Worm (Caenorhabditis elegans): ENCODE results near the gene sinh-1.

sinh-1 gene

DNA sequence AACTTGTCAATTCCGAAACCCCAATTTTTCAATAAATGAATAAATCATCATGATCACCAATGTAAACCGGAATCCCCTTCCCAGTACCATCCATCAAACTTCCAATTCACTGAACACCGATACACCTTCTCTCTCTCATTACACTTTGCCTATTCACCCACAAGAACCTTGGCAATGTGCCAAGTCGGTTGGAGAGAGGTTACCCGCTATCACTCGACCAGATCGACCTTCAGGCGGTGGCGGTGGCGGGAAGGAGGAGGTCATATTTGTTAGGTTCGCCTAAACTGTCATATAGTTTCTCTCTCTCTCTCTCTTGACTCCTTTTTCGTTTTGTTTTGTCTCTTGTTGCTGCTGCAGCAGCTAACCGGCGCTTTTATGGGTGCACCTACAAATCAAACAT lies 34.5 kb downstream of the sinh-1 start:
- TF ChIP-seq tbx-8 (GFP tag; optimal IDR thresholded peaks at IDR 0.05) (no peak), ceh-39 (tag; optimal IDR thresholded peaks at IDR 0.05) (no peak), bed-3 (GFP tag; optimal IDR thresholded peaks at IDR 0.05) (no peak), nhr-2 (tag; optimal IDR thresholded peaks at IDR 0.05) (peak; percentile 73), ceh-83 (GFP tag; optimal IDR thresholded peaks at IDR 0.05) (no peak), sem-2 (GFP tag; optimal IDR thresholded peaks at IDR 0.05) (no peak), ces-1 (GFP tag; optimal IDR thresholded peaks at IDR 0.05) (no peak), elt-1 (tag; optimal IDR thresholded peaks at IDR 0.05; ENCODE audit: borderline replicate concordance, insufficient read depth) (peak; percentile 46), cnd-1 (tag; optimal IDR thresholded peaks at IDR 0.05) (no peak), M03D4.4 (tag; optimal IDR thresholded peaks at IDR 0.05) (no peak), mab-5 (tag; optimal IDR thresholded peaks at IDR 0.05) (no peak), unc-39 (tag; optimal IDR thresholded peaks at IDR 0.05) (no peak), mls-2 (tag; optimal IDR thresholded peaks at IDR 0.05) (no peak), flh-1 (GFP tag; optimal IDR thresholded peaks at IDR 0.05) (no peak), zip-8 (tag; optimal IDR thresholded peaks at IDR 0.05) (no peak), hlh-1 (tag; optimal IDR thresholded peaks at IDR 0.05) (no peak), nhr-237 (tag; optimal IDR thresholded peaks at IDR 0.05) (no peak), unc-62 (GFP tag; optimal IDR thresholded peaks at IDR 0.05) (peak; percentile 61), sptf-1 (tag; optimal IDR thresholded peaks at IDR 0.05) (no peak), lin-13 (tag; optimal IDR thresholded peaks at IDR 0.05) (no peak), ham-2 (GFP tag; optimal IDR thresholded peaks at IDR 0.05) (peak; percentile 45)

DNA sequence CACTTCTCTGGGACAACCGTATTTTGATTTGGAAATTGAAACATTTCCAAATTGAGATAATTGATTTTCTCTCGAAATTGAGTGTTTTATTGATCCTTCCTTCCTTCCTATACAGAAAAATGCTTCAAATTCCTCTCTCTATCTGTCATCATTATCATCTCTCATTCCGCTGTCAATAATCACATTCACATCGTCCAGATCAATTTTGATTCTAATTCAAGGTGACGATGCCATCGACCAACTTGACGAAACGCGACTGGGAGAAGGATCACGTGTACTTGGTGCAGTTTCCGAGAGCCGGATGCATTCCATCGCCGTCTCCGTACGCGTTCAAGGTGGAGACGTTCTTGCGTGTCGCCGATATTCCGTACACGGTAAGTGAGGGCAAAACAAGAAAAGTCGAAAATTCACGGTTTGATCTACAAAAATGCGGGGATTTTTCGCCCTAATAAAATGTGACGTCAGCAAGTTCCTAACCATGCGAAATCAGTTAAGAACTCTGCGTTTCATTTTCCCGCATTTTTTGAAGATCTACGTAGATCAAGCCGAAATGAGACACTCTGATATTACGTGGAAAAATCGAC lies 36.0 kb downstream of the sinh-1 start, which contains the start of gene faxc-1:
faxc-1 (plus strand) TSS at position 222 of the 584 bp plus-strand sequence.
- peak; percentile 48 for TF ChIP-seq unc-62 (GFP tag; optimal IDR thresholded peaks at IDR 0.05)
- TF ChIP-seq elt-1 (tag; optimal IDR thresholded peaks at IDR 0.05; ENCODE audit: borderline replicate concordance, insufficient read depth), result no peak

- TF ChIP-seq mls-2 (tag; optimal IDR thresholded peaks at IDR 0.05) (no peak), zip-8 (tag; optimal IDR thresholded peaks at IDR 0.05) (no peak), blmp-1 (tag; optimal IDR thresholded peaks at IDR 0.05) (no peak), nhr-12 (tag; optimal IDR thresholded peaks at IDR 0.05) (no peak), nhr-2 (tag; optimal IDR thresholded peaks at IDR 0.05) (no peak), unc-120 (tag; optimal IDR thresholded peaks at IDR 0.05; ENCODE audit: poor library complexity, severe bottlenecking) (no peak), flh-1 (GFP tag; optimal IDR thresholded peaks at IDR 0.05) (no peak), lin-13 (tag; optimal IDR thresholded peaks at IDR 0.05) (no peak), ces-1 (GFP tag; optimal IDR thresholded peaks at IDR 0.05) (no peak), ceh-43 (GFP tag; optimal IDR thresholded peaks at IDR 0.05) (no peak), drap-1 (GFP tag; optimal IDR thresholded peaks at IDR 0.05) (no peak), ham-2 (GFP tag; optimal IDR thresholded peaks at IDR 0.05) (no peak)
Observed at ce11 chrII:12264847-12265246, 36.7 kb downstream of the sinh-1 start.

- no peak for TF ChIP-seq nhr-2 (tag; optimal IDR thresholded peaks at IDR 0.05)
- TF ChIP-seq ceh-39 (tag; optimal IDR thresholded peaks at IDR 0.05), result no peak
- TF ChIP-seq nhr-76 (tag; optimal IDR thresholded peaks at IDR 0.05), result no peak
- no peak for TF ChIP-seq drap-1 (GFP tag; optimal IDR thresholded peaks at IDR 0.05)
- TF ChIP-seq bed-3 (GFP tag; optimal IDR thresholded peaks at IDR 0.05), result no peak
Observed at ce11 chrII:12266145-12266544, 38.0 kb downstream of the sinh-1 start, which contains the start of gene tric-1B.1. TSS of gene tric-1B.1 (minus strand) at chrII:12266245.

- TF ChIP-seq mls-2 (tag; optimal IDR thresholded peaks at IDR 0.05), result no peak
- TF ChIP-seq nhr-2 (tag; optimal IDR thresholded peaks at IDR 0.05), result no peak
- TF ChIP-seq ceh-43 (GFP tag; optimal IDR thresholded peaks at IDR 0.05), result no peak
- no peak for TF ChIP-seq nhr-76 (tag; optimal IDR thresholded peaks at IDR 0.05)
- TF ChIP-seq cnd-1 (tag; optimal IDR thresholded peaks at IDR 0.05), result no peak
Observed at ce11 chrII:12266797-12267196, 38.7 kb downstream of the sinh-1 start.

DNA sequence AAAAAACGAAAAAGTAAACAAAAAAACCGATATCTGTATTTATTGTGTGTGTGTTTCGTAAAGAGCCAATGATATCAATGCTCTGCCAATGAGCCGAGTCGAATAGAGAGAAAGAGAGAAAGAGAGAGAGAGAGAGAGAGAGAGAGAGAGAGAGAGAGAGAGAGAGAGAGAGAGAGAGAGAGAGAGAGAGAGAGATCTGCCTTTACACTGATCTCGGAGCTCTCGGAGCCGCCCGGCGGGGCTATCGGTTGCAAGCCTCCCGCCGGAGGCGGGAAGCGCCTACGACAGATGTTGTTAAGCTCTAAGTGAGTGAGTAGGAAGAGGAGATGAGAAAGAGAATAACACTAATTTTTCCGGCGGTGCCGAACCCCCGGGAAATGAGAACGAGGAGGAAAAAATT lies 40.8 kb downstream of the sinh-1 start:
- TF ChIP-seq sptf-1 (tag; optimal IDR thresholded peaks at IDR 0.05), result peak; percentile 50
- peak; percentile 71 for TF ChIP-seq hlh-1 (tag; optimal IDR thresholded peaks at IDR 0.05)
- no peak for TF ChIP-seq unc-39 (tag; optimal IDR thresholded peaks at IDR 0.05)
- TF ChIP-seq mls-2 (tag; optimal IDR thresholded peaks at IDR 0.05), result no peak
- no peak for TF ChIP-seq ham-2 (GFP tag; optimal IDR thresholded peaks at IDR 0.05)
- peak; percentile 0 for TF ChIP-seq unc-62 (GFP tag; optimal IDR thresholded peaks at IDR 0.05)
- TF ChIP-seq unc-120 (tag; optimal IDR thresholded peaks at IDR 0.05; ENCODE audit: poor library complexity, severe bottlenecking), result peak; percentile 31
- TF ChIP-seq M03D4.4 (tag; optimal IDR thresholded peaks at IDR 0.05), result peak; percentile 59
